Fruit fly (Drosophila melanogaster) whole organism, embryonic: ENCODE measurements around the gene CG8128.

Experiments used
- Bdp1 ChIP-seq: fragments of 200-800 bp; sonication (Bioruptor generic); optimal IDR thresholded peaks from 3 replicates; lab custom pipeline; 2016; ENCODE audit warnings: missing biosample characterization, missing genetic modification characterization
- Bgb ChIP-seq: fragments of 200-800 bp; sonication (Bioruptor generic); IDR thresholded peaks from 2 replicates; pipeline ENCODE4 v1.3.6; 2022; ENCODE audit warnings: missing biosample characterization, missing genetic modification characterization; ENCODE audit not compliant: partially characterized antibody
- CG12236 ChIP-seq: fragments of 200-800 bp; sonication (Bioruptor generic); optimal IDR thresholded peaks from 2 replicates; lab custom pipeline; 2016; ENCODE audit warnings: missing biosample characterization, missing genetic modification characterization
- CG13624 ChIP-seq: fragments of 200-800 bp; sonication (Bioruptor generic); optimal IDR thresholded peaks from 2 replicates; lab custom pipeline; 2016; ENCODE audit warnings: missing biosample characterization, missing genetic modification characterization
- CG14860 ChIP-seq: fragments of 200-800 bp; sonication (Bioruptor generic); IDR thresholded peaks from 3 replicates; pipeline ENCODE4 v1.3.6; 2022; ENCODE audit warnings: missing biosample characterization, missing genetic modification characterization; ENCODE audit not compliant: partially characterized antibody
- CG15514 ChIP-seq: fragments of 200-800 bp; sonication (Bioruptor generic); optimal IDR thresholded peaks from 3 replicates; lab custom pipeline; 2017; ENCODE audit warnings: missing biosample characterization, missing genetic modification characterization, mild to moderate bottlenecking, moderate library complexity, missing genetic modification reagents
- CG15601 ChIP-seq: fragments of 200-800 bp; sonication (Bioruptor generic); optimal IDR thresholded peaks from 3 replicates; lab custom pipeline; 2019; ENCODE audit warnings: missing biosample characterization, mild to moderate bottlenecking, missing genetic modification characterization, moderate library complexity
- CG2678 ChIP-seq: fragments of 200-800 bp; sonication (Bioruptor generic); optimal IDR thresholded peaks from 3 replicates; lab custom pipeline; 2019; ENCODE audit warnings: missing biosample characterization, mild to moderate bottlenecking, missing genetic modification characterization, moderate library complexity
- CG2712 ChIP-seq: fragments of 200-800 bp; optimal IDR thresholded peaks from 3 replicates; lab custom pipeline; 2019; ENCODE audit warnings: missing biosample characterization, mild to moderate bottlenecking, missing genetic modification characterization, moderate library complexity
- CG34422 ChIP-seq: fragments of 200-800 bp; sonication (Bioruptor generic); IDR thresholded peaks from 3 replicates; pipeline ENCODE4 v1.3.6; 2022; ENCODE audit warnings: missing biosample characterization, missing genetic modification characterization
- CG3847 ChIP-seq: fragments of 200-800 bp; sonication (Bioruptor generic); IDR thresholded peaks from 2 replicates; pipeline ENCODE4 v1.3.6; 2022; ENCODE audit warnings: missing biosample characterization, missing genetic modification characterization
- CG4617 ChIP-seq: fragments of 200-800 bp; sonication (Bioruptor generic); optimal IDR thresholded peaks from 3 replicates; lab custom pipeline; 2016; ENCODE audit warnings: missing biosample characterization, missing genetic modification characterization, borderline replicate concordance
- CG7928 ChIP-seq: fragments of 200-800 bp; sonication (Bioruptor generic); optimal IDR thresholded peaks from 2 replicates; lab custom pipeline; 2017; ENCODE audit warnings: missing biosample characterization, mild to moderate bottlenecking, missing genetic modification characterization
- CG7987 ChIP-seq: fragments of 200-800 bp; sonication (Bioruptor generic); optimal IDR thresholded peaks from 2 replicates; lab custom pipeline; 2018; ENCODE audit warnings: missing biosample characterization, mild to moderate bottlenecking, missing genetic modification characterization, moderate library complexity
- CG8924 ChIP-seq: fragments of 200-800 bp; optimal IDR thresholded peaks from 3 replicates; lab custom pipeline; 2019; ENCODE audit warnings: missing biosample characterization, mild to moderate bottlenecking, missing genetic modification characterization, moderate library complexity
- CG8944 ChIP-seq: fragments of 200-800 bp; sonication (Bioruptor generic); optimal IDR thresholded peaks from 3 replicates; lab custom pipeline; 2016; ENCODE audit warnings: missing biosample characterization, missing genetic modification characterization
- CG9797 ChIP-seq: fragments of 200-800 bp; sonication (Bioruptor generic); optimal IDR thresholded peaks from 3 replicates; lab custom pipeline; 2018; ENCODE audit warnings: missing biosample characterization, mild to moderate bottlenecking, missing genetic modification characterization
- CTCF ChIP-seq: fragments of 200-800 bp; sonication (Bioruptor generic); optimal IDR thresholded peaks from 2 replicates; lab custom pipeline; 2017; ENCODE audit warnings: missing biosample characterization, mild to moderate bottlenecking, missing genetic modification characterization, moderate library complexity
- Dp ChIP-seq: fragments of 200-800 bp; sonication (Bioruptor generic); optimal IDR thresholded peaks from 2 replicates; lab custom pipeline; 2018; ENCODE audit warnings: missing biosample characterization, mild to moderate bottlenecking, missing genetic modification characterization, moderate library complexity
- E2f1 ChIP-seq: fragments of 200-800 bp; sonication (Bioruptor generic); IDR thresholded peaks from 2 replicates; pipeline ENCODE4 v1.3.6; 2022; ENCODE audit warnings: missing biosample characterization, missing genetic modification characterization
- Elba2 ChIP-seq: fragments of 200-800 bp; sonication (Bioruptor generic); optimal IDR thresholded peaks from 3 replicates; lab custom pipeline; 2016; ENCODE audit warnings: missing biosample characterization, missing genetic modification characterization
- Fer1 ChIP-seq: fragments of 200-800 bp; sonication (Bioruptor generic); optimal IDR thresholded peaks from 2 replicates; lab custom pipeline; 2017; ENCODE audit warnings: missing biosample characterization, mild to moderate bottlenecking, missing genetic modification characterization
- Fer3 ChIP-seq: fragments of 200-800 bp; sonication (Bioruptor generic); optimal IDR thresholded peaks from 2 replicates; lab custom pipeline; 2018; ENCODE audit warnings: missing biosample characterization, mild to moderate bottlenecking, missing genetic modification characterization, moderate library complexity
- HLH4C ChIP-seq: fragments of 200-800 bp; sonication (Bioruptor generic); IDR thresholded peaks from 3 replicates; pipeline ENCODE4 v1.3.6; 2022; ENCODE audit warnings: missing biosample characterization, missing genetic modification characterization; ENCODE audit not compliant: partially characterized antibody
- MESR4 ChIP-seq: fragments of 200-800 bp; sonication (Bioruptor generic); optimal IDR thresholded peaks from 2 replicates; lab custom pipeline; 2018; ENCODE audit warnings: missing biosample characterization, mild to moderate bottlenecking, missing genetic modification characterization, moderate library complexity
- Opbp ChIP-seq: fragments of 200-800 bp; sonication (Bioruptor generic); IDR thresholded peaks from 3 replicates; pipeline ENCODE4 v1.3.6; 2022; ENCODE audit warnings: missing biosample characterization, missing genetic modification characterization; ENCODE audit not compliant: partially characterized antibody
- Pdp1 ChIP-seq, 2 experiments: fragments of 200-800 bp; sonication (Bioruptor generic); optimal IDR thresholded peaks; 3 replicates each; lab custom pipeline; 2016; ENCODE audit warnings: missing biosample characterization in 2 of 2, missing genetic modification characterization in 2 of 2, mild to moderate bottlenecking in 1 of 2, moderate library complexity in 1 of 2
- Sin3A ChIP-seq: fragments of >200 bp; optimal IDR thresholded peaks from 2 replicates; lab custom pipeline; 2018
- YL-1 ChIP-seq: fragments of 200-800 bp; sonication (Bioruptor generic); optimal IDR thresholded peaks from 3 replicates; lab custom pipeline; 2017; ENCODE audit warnings: missing biosample characterization, mild to moderate bottlenecking, missing genetic modification characterization
- ato ChIP-seq: fragments of 200-800 bp; sonication (Bioruptor generic); IDR thresholded peaks from 2 replicates; pipeline ENCODE4 v1.3.6; 2022; ENCODE audit warnings: missing biosample characterization, missing genetic modification characterization; ENCODE audit not compliant: partially characterized antibody
- bigmax ChIP-seq: fragments of 200-800 bp; sonication (Bioruptor generic); optimal IDR thresholded peaks from 2 replicates; lab custom pipeline; 2018; ENCODE audit warnings: missing biosample characterization, mild to moderate bottlenecking, missing genetic modification characterization
- crp ChIP-seq, 2 experiments: fragments of 200-800 bp; sonication (Bioruptor generic); optimal IDR thresholded peaks; 2 replicates in 1 of 2; 3 replicates in 1 of 2; lab custom pipeline; 2017; ENCODE audit warnings: missing biosample characterization in 2 of 2, missing genetic modification characterization in 2 of 2, mild to moderate bottlenecking in 1 of 2, moderate library complexity in 1 of 2
- dm ChIP-seq: fragments of 200-800 bp; sonication (Bioruptor generic); optimal IDR thresholded peaks from 3 replicates; lab custom pipeline; 2016; ENCODE audit warnings: missing biosample characterization, missing genetic modification characterization
- her ChIP-seq: fragments of 200-800 bp; sonication (Bioruptor generic); optimal IDR thresholded peaks from 2 replicates; lab custom pipeline; 2016; ENCODE audit warnings: missing biosample characterization, missing genetic modification characterization
- kay ChIP-seq: fragments of 200-800 bp; sonication (Bioruptor generic); optimal IDR thresholded peaks from 2 replicates; lab custom pipeline; 2016; ENCODE audit warnings: missing biosample characterization, missing genetic modification characterization
- mam ChIP-seq: fragments of 200-800 bp; sonication (Bioruptor generic); optimal IDR thresholded peaks from 3 replicates; lab custom pipeline; 2016; ENCODE audit warnings: missing biosample characterization, missing genetic modification characterization
- mld ChIP-seq: fragments of 200-800 bp; sonication (Bioruptor generic); IDR thresholded peaks from 3 replicates; pipeline ENCODE4 v1.3.6; 2022; ENCODE audit warnings: missing biosample characterization, missing genetic modification characterization; ENCODE audit not compliant: partially characterized antibody
- nerfin-2 ChIP-seq: fragments of 200-800 bp; sonication (Bioruptor generic); IDR thresholded peaks from 2 replicates; pipeline ENCODE4 v1.3.6; 2022; ENCODE audit warnings: missing biosample characterization, missing genetic modification characterization; ENCODE audit not compliant: partially characterized antibody
- nom ChIP-seq: fragments of 200-800 bp; sonication (Bioruptor generic); optimal IDR thresholded peaks from 2 replicates; lab custom pipeline; 2017; ENCODE audit warnings: missing biosample characterization, missing genetic modification characterization, mild to moderate bottlenecking, moderate library complexity, missing genetic modification reagents
- pita ChIP-seq: fragments of 200-800 bp; sonication (Bioruptor generic); optimal IDR thresholded peaks from 2 replicates; lab custom pipeline; 2017; ENCODE audit warnings: missing biosample characterization, mild to moderate bottlenecking, missing genetic modification characterization
- pzg ChIP-seq: fragments of 200-800 bp; sonication (Bioruptor generic); optimal IDR thresholded peaks from 3 replicates; lab custom pipeline; 2018; ENCODE audit warnings: missing biosample characterization, mild to moderate bottlenecking, missing genetic modification characterization, moderate library complexity
- run ChIP-seq: fragments of 200-800 bp; sonication (Bioruptor generic); optimal IDR thresholded peaks from 3 replicates; lab custom pipeline; 2018; ENCODE audit warnings: missing biosample characterization, mild to moderate bottlenecking, missing genetic modification characterization
- scrt ChIP-seq: fragments of 200-800 bp; sonication (Bioruptor generic); optimal IDR thresholded peaks from 2 replicates; lab custom pipeline; 2018; ENCODE audit warnings: missing biosample characterization, mild to moderate bottlenecking, missing genetic modification characterization, moderate library complexity
- sens ChIP-seq: fragments of 200-800 bp; sonication (Bioruptor generic); peaks from one replicate; lab custom pipeline; 2016; ENCODE audit warnings: missing biosample characterization, missing genetic modification characterization
- unc-4 ChIP-seq: fragments of 200-800 bp; sonication (Bioruptor generic); IDR thresholded peaks from 2 replicates; pipeline ENCODE4 v1.3.6; 2022; ENCODE audit warnings: missing biosample characterization, missing genetic modification characterization; ENCODE audit not compliant: partially characterized antibody
- z ChIP-seq: fragments of 200-800 bp; sonication (Bioruptor generic); IDR thresholded peaks from 3 replicates; pipeline ENCODE4 v1.3.6; 2022; ENCODE audit warnings: missing biosample characterization, missing genetic modification characterization
- zfh1 ChIP-seq: fragments of 200-800 bp; sonication (Bioruptor generic); IDR thresholded peaks from 3 replicates; pipeline ENCODE4 v1.3.6; 2022; ENCODE audit warnings: missing biosample characterization, missing genetic modification characterization

CG8128 gene

DNA sequence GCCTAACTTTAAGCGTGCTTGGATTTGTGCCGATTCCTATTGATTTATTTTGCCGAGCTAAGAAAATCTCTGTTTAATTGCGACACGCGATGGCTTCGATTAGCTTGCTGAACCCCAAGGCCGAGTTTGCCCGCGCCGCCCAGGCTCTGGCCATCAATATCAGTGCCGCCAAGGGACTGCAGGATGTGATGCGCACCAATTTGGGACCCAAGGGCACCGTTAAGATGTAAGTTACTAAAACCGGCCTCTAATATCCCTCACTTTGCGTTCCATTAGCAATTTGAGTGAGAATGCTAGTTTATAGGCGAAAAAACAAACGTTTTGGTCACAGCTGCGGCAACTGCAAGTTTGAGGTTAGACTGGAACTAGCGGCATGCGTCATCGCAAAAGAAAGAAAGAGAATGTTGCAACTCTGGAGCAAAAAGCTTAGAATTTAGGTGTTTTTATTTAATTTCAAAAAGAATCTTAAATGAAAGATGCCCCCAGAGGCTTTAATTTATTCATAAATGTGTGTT lies 49.4 kb downstream of the CG8128 start:
- peak; percentile 49 for TF ChIP-seq YL-1 (GFP tag; lab: Kevin White, UChicago)
- no peak for TF ChIP-seq CG3847 (GFP tag; lab: Robert Waterston, UW)
- peak; percentile 66 for TF ChIP-seq Sin3A (lab: Kevin White, UChicago)
- peak; percentile 80 for TF ChIP-seq MESR4
- TF ChIP-seq CG4617 (GFP tag; lab: Kevin White, UChicago): peak; percentile 55
- peak; percentile 8 for TF ChIP-seq CG9797
- TF ChIP-seq mld (GFP tag; lab: Robert Waterston, UW): 0 out of 3 replicates have a peak, but pooled peaks have one; percentile 23
- TF ChIP-seq dm (GFP tag; lab: Kevin White, UChicago): peak; percentile 42
- no peak for TF ChIP-seq Bdp1 (GFP tag; lab: Kevin White, UChicago)
- peak; percentile 76 for TF ChIP-seq kay
- no peak for TF ChIP-seq CTCF (GFP tag; lab: Kevin White, UChicago)
- TF ChIP-seq CG14860 (GFP tag; lab: Robert Waterston, UW): no peak
- peak; percentile 19; the same call in 1 of the 3 replicates for TF ChIP-seq Opbp (GFP tag; lab: Robert Waterston, UW)
- peak; percentile 50; the same call in 1 of the 3 replicates for TF ChIP-seq CG34422
- peak; percentile 96 for TF ChIP-seq bigmax (GFP tag; lab: Kevin White, UChicago)
- TF ChIP-seq unc-4 (GFP tag; lab: Robert Waterston, UW): 0 out of 2 replicates have a peak, but pooled peaks have one; percentile 9
- TF ChIP-seq CG13624 (GFP tag; lab: Kevin White, UChicago): peak; percentile 0
- TF ChIP-seq Elba2 (GFP tag; lab: Kevin White, UChicago): peak; percentile 69
- no peak for TF ChIP-seq z (GFP tag; lab: Robert Waterston, UW)
- no peak for TF ChIP-seq nerfin-2 (GFP tag; lab: Robert Waterston, UW)

dm6 chrX:15748945-15749344 lies 51.7 kb downstream of the CG8128 start, which contains the start of gene Mvd:
Gene Mvd (plus strand): TSS chrX:15749166.
- TF ChIP-seq sens (GFP tag; lab: Kevin White, UChicago) (no peak), Fer3 (no peak), CG8924 (tag; lab: Kevin White, UChicago) (peak; percentile 5), Dp (peak; percentile 53), nom (peak; percentile 7), CG7928 (GFP tag; lab: Kevin White, UChicago) (peak; percentile 38), Bgb (GFP tag; lab: Robert Waterston, UW) (peak; percentile 51), zfh1 (GFP tag; lab: Robert Waterston, UW) (0 out of 3 replicates have a peak, but pooled peaks have one; percentile 21), E2f1 (no peak), scrt (peak; percentile 80), CG7987 (GFP tag; lab: Kevin White, UChicago) (peak; percentile 19), ato (GFP tag; lab: Robert Waterston, UW) (no peak), CG12236 (GFP tag; lab: Kevin White, UChicago) (no peak), Fer1 (GFP tag; lab: Kevin White, UChicago) (peak; percentile 39), CG13624 (GFP tag; lab: Kevin White, UChicago) (peak; percentile 19), MESR4 (peak; percentile 67), CG2678 (tag; lab: Kevin White, UChicago) (no peak), Pdp1 (GFP tag; optimal IDR thresholded peaks at IDR 0.05; lab: Kevin White, UChicago) (peak in 1 of 2 experiments; percentile 46), CG15601 (peak; percentile 27), crp (GFP tag; optimal IDR thresholded peaks at IDR 0.05; lab: Kevin White, UChicago) (peak in 1 of 2 experiments; percentile 52), CG4617 (GFP tag; lab: Kevin White, UChicago) (peak; percentile 18), pita (GFP tag; lab: Kevin White, UChicago) (peak; percentile 65), pzg (peak; percentile 92), CTCF (GFP tag; lab: Kevin White, UChicago) (peak; percentile 68), CG15514 (GFP tag; lab: Kevin White, UChicago) (peak; percentile 81), run (no peak), CG9797 (peak; percentile 82), CG2712 (peak; percentile 45), her (no peak), CG8944 (peak; percentile 16), HLH4C (GFP tag; lab: Robert Waterston, UW) (peak; percentile 13; the same call in 1 of the 3 replicates), mam (GFP tag; lab: Kevin White, UChicago) (peak; percentile 17)
